Fruit fly (Drosophila melanogaster) whole organism, wandering third instar larva: ENCODE results near the gene CG44040.

Experiments used
- Abd-B ChIP-seq: fragments of >200 bp; optimal IDR thresholded peaks from 2 replicates; lab custom pipeline; 2017; ENCODE audit warnings: missing biosample characterization, missing genetic modification characterization
- Hnf4 ChIP-seq: fragments of 200-800 bp; sonication (Bioruptor generic); optimal IDR thresholded peaks from 2 replicates; lab custom pipeline; 2016; ENCODE audit warnings: missing biosample characterization, mild to moderate bottlenecking, missing genetic modification characterization
- Myc ChIP-seq: fragments of >200 bp; optimal IDR thresholded peaks from 2 replicates; lab custom pipeline; 2017
- Rel ChIP-seq, 2 experiments: fragments of 200-800 bp; sonication (Bioruptor generic) in 1 of 2; optimal IDR thresholded peaks; 2 replicates in 1 of 2; 3 replicates in 1 of 2; lab custom pipeline; 2016 to 2019; ENCODE audit warnings: mild to moderate bottlenecking in 2 of 2, missing biosample characterization in 2 of 2, missing genetic modification characterization in 2 of 2, moderate library complexity in 1 of 2
- br ChIP-seq: fragments of 200-800 bp; sonication (Bioruptor generic); optimal IDR thresholded peaks from 2 replicates; lab custom pipeline; 2016; ENCODE audit warnings: missing biosample characterization, missing genetic modification characterization
- jim ChIP-seq: fragments of 175-275, 200-325 bp; sonication (Bioruptor generic); optimal IDR thresholded peaks from 2 replicates; lab custom pipeline; 2016; ENCODE audit warnings: missing biosample characterization, mild to moderate bottlenecking, missing genetic modification characterization
- lola ChIP-seq: fragments of >200 bp; optimal IDR thresholded peaks from 2 replicates; lab custom pipeline; 2017; ENCODE audit warnings: missing biosample characterization, missing genetic modification characterization
- pan ChIP-seq: fragments of >200 bp; optimal IDR thresholded peaks from 2 replicates; lab custom pipeline; 2017
- psq ChIP-seq: fragments of 200-800 bp; sonication (Bioruptor generic); optimal IDR thresholded peaks from 3 replicates; lab custom pipeline; 2017; ENCODE audit warnings: missing biosample characterization, mild to moderate bottlenecking, missing genetic modification characterization, moderate library complexity
- rgr ChIP-seq: fragments of 200-800 bp; sonication (Bioruptor generic); optimal IDR thresholded peaks from 3 replicates; lab custom pipeline; 2016; ENCODE audit warnings: missing biosample characterization, mild to moderate bottlenecking, missing genetic modification characterization
- usp ChIP-seq: fragments of >200 bp; optimal IDR thresholded peaks from 2 replicates; lab custom pipeline; 2017; ENCODE audit warnings: missing biosample characterization, missing genetic modification characterization

- TF ChIP-seq Myc (lab: Kevin White, UChicago) (no peak), Abd-B (GFP tag; lab: Kevin White, UChicago) (no peak), br (no peak), Rel (GFP tag; optimal IDR thresholded peaks at IDR 0.05; lab: Kevin White, UChicago) (no peak), Rel (tag; optimal IDR thresholded peaks at IDR 0.05; lab: Kevin White, UChicago) (no peak), pan (lab: Kevin White, UChicago) (no peak), rgr (GFP tag; lab: Kevin White, UChicago) (no peak), jim (GFP tag; lab: Kevin White, UChicago) (no peak), usp (GFP tag; lab: Kevin White, UChicago) (no peak), lola (GFP tag; lab: Kevin White, UChicago) (no peak), Hnf4 (GFP tag; lab: Kevin White, UChicago) (no peak), psq (GFP tag; lab: Kevin White, UChicago) (no peak)
Observed at dm6 chr3R:15310695-15311094, 9.5 kb upstream of the CG44040 start.
